Fruit fly (Drosophila melanogaster) whole organism, embryonic: ENCODE results near the gene vito.

ENCODE experiments used
- B-H2 ChIP-seq: fragments of 200-800 bp; sonication (Bioruptor generic); optimal IDR thresholded peaks from 2 replicates; lab custom pipeline; 2018; ENCODE audit warnings: missing biosample characterization, mild to moderate bottlenecking, missing genetic modification characterization
- BEAF-32 ChIP-seq: fragments of 200-800 bp; sonication (Bioruptor generic); optimal IDR thresholded peaks from 3 replicates; lab custom pipeline; 2017; ENCODE audit warnings: missing biosample characterization, missing genetic modification characterization, mild to moderate bottlenecking, moderate library complexity, missing genetic modification reagents
- Bgb ChIP-seq: fragments of 200-800 bp; sonication (Bioruptor generic); IDR thresholded peaks from 2 replicates; pipeline ENCODE4 v1.3.6; 2022; ENCODE audit warnings: missing biosample characterization, missing genetic modification characterization; ENCODE audit not compliant: partially characterized antibody
- CG10147 ChIP-seq: fragments of 200-800 bp; sonication (Bioruptor generic); optimal IDR thresholded peaks from 2 replicates; lab custom pipeline; 2019; ENCODE audit warnings: missing biosample characterization, mild to moderate bottlenecking, missing genetic modification characterization, moderate library complexity
- CG10366 ChIP-seq: fragments of 200-800 bp; sonication (Bioruptor generic); IDR thresholded peaks from 2 replicates; pipeline ENCODE4 v1.3.6; 2022; ENCODE audit warnings: missing biosample characterization, missing genetic modification characterization
- CG1233 ChIP-seq: fragments of 200-800 bp; sonication (Bioruptor generic); optimal IDR thresholded peaks from 4 replicates; lab custom pipeline; 2018; ENCODE audit warnings: missing biosample characterization, mild to moderate bottlenecking, missing genetic modification characterization
- CG12659 ChIP-seq: fragments of 200-800 bp; sonication (Bioruptor generic); optimal IDR thresholded peaks from 3 replicates; lab custom pipeline; 2017; ENCODE audit warnings: mild to moderate bottlenecking, missing biosample characterization, missing genetic modification reagents, missing genetic modification characterization
- CG15514 ChIP-seq: fragments of 200-800 bp; sonication (Bioruptor generic); optimal IDR thresholded peaks from 3 replicates; lab custom pipeline; 2017; ENCODE audit warnings: missing biosample characterization, missing genetic modification characterization, mild to moderate bottlenecking, moderate library complexity, missing genetic modification reagents
- CG2712 ChIP-seq: fragments of 200-800 bp; optimal IDR thresholded peaks from 3 replicates; lab custom pipeline; 2019; ENCODE audit warnings: missing biosample characterization, mild to moderate bottlenecking, missing genetic modification characterization, moderate library complexity
- CG33213 ChIP-seq: fragments of 200-800 bp; sonication (Bioruptor generic); optimal IDR thresholded peaks from 3 replicates; lab custom pipeline; 2016; ENCODE audit warnings: missing biosample characterization, missing genetic modification characterization
- CG34376 ChIP-seq: fragments of 200-800 bp; sonication (Bioruptor generic); optimal IDR thresholded peaks from 2 replicates; lab custom pipeline; 2018; ENCODE audit warnings: missing biosample characterization, mild to moderate bottlenecking, missing genetic modification characterization
- CG3847 ChIP-seq: fragments of 200-800 bp; sonication (Bioruptor generic); IDR thresholded peaks from 2 replicates; pipeline ENCODE4 v1.3.6; 2022; ENCODE audit warnings: missing biosample characterization, missing genetic modification characterization
- CG6791 ChIP-seq: fragments of 200-800 bp; sonication (Bioruptor generic); IDR thresholded peaks from 3 replicates; pipeline ENCODE4 v1.3.6; 2022; ENCODE audit warnings: missing biosample characterization, missing genetic modification characterization; ENCODE audit not compliant: partially characterized antibody
- CG6854 ChIP-seq: fragments of 200-800 bp; sonication (Bioruptor generic); optimal IDR thresholded peaks from 3 replicates; lab custom pipeline; 2017; ENCODE audit warnings: missing biosample characterization, mild to moderate bottlenecking, missing genetic modification characterization
- CG7963 ChIP-seq: fragments of 200-800 bp; sonication (Bioruptor generic); IDR thresholded peaks from 3 replicates; pipeline ENCODE4 v1.3.6; 2022; ENCODE audit warnings: missing biosample characterization, missing genetic modification characterization; ENCODE audit not compliant: partially characterized antibody
- CG9609 ChIP-seq: fragments of 200-800 bp; sonication (Bioruptor generic); optimal IDR thresholded peaks from 3 replicates; lab custom pipeline; 2016; ENCODE audit warnings: missing biosample characterization, missing genetic modification characterization
- CG9817 ChIP-seq: fragments of 200-800 bp; sonication (Bioruptor generic); optimal IDR thresholded peaks from 2 replicates; lab custom pipeline; 2018; ENCODE audit warnings: missing biosample characterization, mild to moderate bottlenecking, missing genetic modification characterization, moderate library complexity
- Dll ChIP-seq: fragments of 200-800 bp; sonication (Bioruptor generic); IDR thresholded peaks from 4 replicates; pipeline ENCODE4 v1.3.6; 2022; ENCODE audit warnings: missing biosample characterization, missing genetic modification characterization; ENCODE audit not compliant: partially characterized antibody
- Doc2 ChIP-seq: fragments of 200-800 bp; sonication (Bioruptor generic); IDR thresholded peaks from 2 replicates; pipeline ENCODE4 v1.3.6; 2022; ENCODE audit warnings: missing biosample characterization, missing genetic modification characterization
- Ets97D ChIP-seq: fragments of 200-800 bp; sonication (Bioruptor generic); optimal IDR thresholded peaks from 3 replicates; lab custom pipeline; 2016; ENCODE audit warnings: missing biosample characterization, missing genetic modification characterization
- Fer1 ChIP-seq: fragments of 200-800 bp; sonication (Bioruptor generic); optimal IDR thresholded peaks from 2 replicates; lab custom pipeline; 2017; ENCODE audit warnings: missing biosample characterization, mild to moderate bottlenecking, missing genetic modification characterization
- Fer2 ChIP-seq: fragments of 200-800 bp; sonication (Bioruptor generic); optimal IDR thresholded peaks from 2 replicates; lab custom pipeline; 2018; ENCODE audit warnings: missing biosample characterization, mild to moderate bottlenecking, missing genetic modification characterization, moderate library complexity
- HLH4C ChIP-seq: fragments of 200-800 bp; sonication (Bioruptor generic); IDR thresholded peaks from 3 replicates; pipeline ENCODE4 v1.3.6; 2022; ENCODE audit warnings: missing biosample characterization, missing genetic modification characterization; ENCODE audit not compliant: partially characterized antibody
- Lpt ChIP-seq: fragments of >200 bp; optimal IDR thresholded peaks from 2 replicates; lab custom pipeline; 2018; ENCODE audit warnings: missing biosample characterization, missing genetic modification characterization
- MBD-R2 ChIP-seq: fragments of 200-800 bp; sonication (Bioruptor generic); IDR thresholded peaks from 2 replicates; pipeline ENCODE4 v1.3.6; 2022; ENCODE audit warnings: missing biosample characterization, missing genetic modification characterization
- Med ChIP-seq: fragments of 200-800 bp; sonication (Bioruptor generic); peaks from one replicate; lab custom pipeline; 2016; ENCODE audit warnings: missing biosample characterization, missing genetic modification characterization, mild to moderate bottlenecking, inconsistent platforms, moderate library complexity
- Meics ChIP-seq: fragments of 200-800 bp; sonication (Bioruptor generic); optimal IDR thresholded peaks from 2 replicates; lab custom pipeline; 2017; ENCODE audit warnings: missing biosample characterization, mild to moderate bottlenecking, missing genetic modification characterization
- Myb ChIP-seq: fragments of 200-800 bp; sonication (Bioruptor generic); optimal IDR thresholded peaks from 2 replicates; lab custom pipeline; 2016; ENCODE audit warnings: missing biosample characterization, missing genetic modification characterization
- Nf-YC ChIP-seq: fragments of 200-800 bp; optimal IDR thresholded peaks from 3 replicates; lab custom pipeline; 2019; ENCODE audit warnings: missing biosample characterization, mild to moderate bottlenecking, missing genetic modification characterization, moderate library complexity
- PHDP ChIP-seq: fragments of 200-800 bp; sonication (Bioruptor generic); optimal IDR thresholded peaks from 3 replicates; lab custom pipeline; 2018; ENCODE audit warnings: missing biosample characterization, mild to moderate bottlenecking, missing genetic modification characterization, moderate library complexity
- Ravus ChIP-seq: fragments of 200-800 bp; sonication (Bioruptor generic); IDR thresholded peaks from 2 replicates; pipeline ENCODE4 v1.3.6; 2022; ENCODE audit warnings: missing biosample characterization, missing genetic modification characterization
- Sin3A ChIP-seq: fragments of >200 bp; optimal IDR thresholded peaks from 2 replicates; lab custom pipeline; 2018
- Spps ChIP-seq: fragments of 200-800 bp; sonication (Bioruptor generic); optimal IDR thresholded peaks from 2 replicates; lab custom pipeline; 2018; ENCODE audit warnings: missing biosample characterization, mild to moderate bottlenecking, missing genetic modification characterization
- TFAM ChIP-seq: fragments of 200-800 bp; sonication (Bioruptor generic); optimal IDR thresholded peaks from 2 replicates; lab custom pipeline; 2017; ENCODE audit warnings: missing biosample characterization, missing genetic modification characterization, inconsistent platforms
- Vsx1 ChIP-seq: fragments of 200-800 bp; sonication (Bioruptor generic); optimal IDR thresholded peaks from 2 replicates; lab custom pipeline; 2017; ENCODE audit warnings: missing biosample characterization, mild to moderate bottlenecking, missing genetic modification characterization, missing genetic modification reagents
- ara ChIP-seq: fragments of 200-800 bp; sonication (Bioruptor generic); IDR thresholded peaks from 2 replicates; pipeline ENCODE4 v1.3.6; 2022; ENCODE audit warnings: missing biosample characterization, missing genetic modification characterization
- cato ChIP-seq: fragments of 200-800 bp; sonication (Bioruptor generic); optimal IDR thresholded peaks from 2 replicates; lab custom pipeline; 2016; ENCODE audit warnings: missing biosample characterization, missing genetic modification characterization, borderline replicate concordance
- caup ChIP-seq: fragments of 200-800 bp; sonication (Bioruptor generic); optimal IDR thresholded peaks from 3 replicates; lab custom pipeline; 2017; ENCODE audit warnings: missing biosample characterization, mild to moderate bottlenecking, missing genetic modification characterization, moderate library complexity; ENCODE audit not compliant: severe bottlenecking
- cg ChIP-seq: fragments of 200-800 bp; sonication (Bioruptor generic); optimal IDR thresholded peaks from 3 replicates; lab custom pipeline; 2019; ENCODE audit warnings: missing biosample characterization, mild to moderate bottlenecking, missing genetic modification characterization, moderate library complexity
- chinmo ChIP-seq: fragments of 200-800 bp; sonication (Bioruptor generic); IDR thresholded peaks from 4 replicates; pipeline ENCODE4 v1.3.6; 2022; ENCODE audit warnings: missing biosample characterization, missing genetic modification characterization; ENCODE audit not compliant: partially characterized antibody
- eve ChIP-seq, 2 experiments: fragments of >200 bp; optimal IDR thresholded peaks; 2 replicates each; lab custom pipeline; 2017; ENCODE audit warnings: missing biosample characterization in 2 of 2, missing genetic modification characterization in 2 of 2
- gsb ChIP-seq: fragments of 200-800 bp; sonication (Bioruptor generic); IDR thresholded peaks from 2 replicates; pipeline ENCODE4 v1.3.6; 2022; ENCODE audit warnings: missing biosample characterization, missing genetic modification characterization
- jing ChIP-seq: fragments of 200-800 bp; sonication (Bioruptor generic); optimal IDR thresholded peaks from 2 replicates; lab custom pipeline; 2018; ENCODE audit warnings: missing biosample characterization, mild to moderate bottlenecking, missing genetic modification characterization
- phol ChIP-seq: fragments of 200-800 bp; sonication (Bioruptor generic); optimal IDR thresholded peaks from 3 replicates; lab custom pipeline; 2018; ENCODE audit warnings: missing biosample characterization, mild to moderate bottlenecking, missing genetic modification characterization, moderate library complexity
- pzg ChIP-seq: fragments of 200-800 bp; sonication (Bioruptor generic); optimal IDR thresholded peaks from 3 replicates; lab custom pipeline; 2018; ENCODE audit warnings: missing biosample characterization, mild to moderate bottlenecking, missing genetic modification characterization, moderate library complexity
- run ChIP-seq: fragments of 200-800 bp; sonication (Bioruptor generic); optimal IDR thresholded peaks from 3 replicates; lab custom pipeline; 2018; ENCODE audit warnings: missing biosample characterization, mild to moderate bottlenecking, missing genetic modification characterization
- sens ChIP-seq: fragments of 200-800 bp; sonication (Bioruptor generic); peaks from one replicate; lab custom pipeline; 2016; ENCODE audit warnings: missing biosample characterization, missing genetic modification characterization
- sna ChIP-seq: fragments of 200-800 bp; sonication (Bioruptor generic); IDR thresholded peaks from 2 replicates; pipeline ENCODE4 v1.3.6; 2022; ENCODE audit warnings: missing biosample characterization, missing genetic modification characterization; ENCODE audit not compliant: partially characterized antibody
- usp ChIP-seq: fragments of >200 bp; optimal IDR thresholded peaks from 2 replicates; lab custom pipeline; 2017; ENCODE audit warnings: missing biosample characterization, missing genetic modification characterization
- wdn ChIP-seq: fragments of 200-800 bp; sonication (Bioruptor generic); IDR thresholded peaks from 2 replicates; pipeline ENCODE4 v1.3.6; 2022; ENCODE audit warnings: missing biosample characterization, missing genetic modification characterization

vito gene

DNA sequence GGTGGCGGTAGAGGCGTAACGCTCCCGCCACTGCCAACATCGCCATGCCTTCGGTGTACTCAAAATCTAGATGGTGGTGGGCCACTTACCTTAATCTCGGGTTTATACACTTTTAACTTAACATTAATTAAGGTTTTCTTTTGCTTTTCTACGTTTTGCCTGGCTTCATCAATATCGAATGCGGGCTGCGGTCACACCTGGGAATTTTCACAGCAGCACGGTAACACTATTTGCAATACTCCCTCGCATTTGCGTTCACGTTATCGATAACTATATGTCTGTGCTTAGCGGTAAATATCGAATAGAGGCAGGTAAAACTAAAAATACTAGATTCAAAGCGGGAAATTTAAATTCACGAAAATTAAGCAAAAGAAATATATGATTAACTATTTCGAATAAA, 16.8 kb upstream of the vito start, which contains the start of gene Bre1 (continued):
- no peak for TF ChIP-seq Vsx1 (GFP tag; lab: Kevin White, UChicago)
- peak; percentile 84 for TF ChIP-seq BEAF-32 (GFP tag; lab: Kevin White, UChicago)
- peak; percentile 29 for TF ChIP-seq CG2712 (tag; lab: Kevin White, UChicago)
- peak; percentile 50 for TF ChIP-seq Med (GFP tag; lab: Kevin White, UChicago)
- TF ChIP-seq Meics, result no peak
- TF ChIP-seq HLH4C (GFP tag; lab: Robert Waterston, UW), result peak; percentile 58
- no peak for TF ChIP-seq CG33213
- TF ChIP-seq Fer1 (GFP tag; lab: Kevin White, UChicago), result peak; percentile 34
- no peak for TF ChIP-seq CG1233 (GFP tag; lab: Kevin White, UChicago)
- no peak for TF ChIP-seq PHDP
- TF ChIP-seq Fer2 (tag; lab: Kevin White, UChicago), result no peak
- no peak for TF ChIP-seq cg (GFP tag; lab: Kevin White, UChicago)
- TF ChIP-seq eve (GFP tag; optimal IDR thresholded peaks at IDR 0.05; lab: Kevin White, UChicago), result no peak
- peak; percentile 31 for TF ChIP-seq Myb (GFP tag; lab: Kevin White, UChicago)
- no peak for TF ChIP-seq jing (GFP tag; lab: Kevin White, UChicago)
- peak; percentile 77 for TF ChIP-seq Dll
- TF ChIP-seq TFAM (GFP tag; lab: Kevin White, UChicago), result no peak
- no peak for TF ChIP-seq CG10366 (GFP tag; lab: Robert Waterston, UW)
- no peak for TF ChIP-seq usp (GFP tag; lab: Kevin White, UChicago)
- TF ChIP-seq pzg, result peak; percentile 98
- peak; percentile 76; the same call in 1 of the 2 replicates for TF ChIP-seq sna (GFP tag; lab: Robert Waterston, UW)
- TF ChIP-seq CG6791 (GFP tag; lab: Robert Waterston, UW), result peak; percentile 72; the same call in 2 of the 3 replicates
- 0 out of 4 replicates have a peak, but pooled peaks have one; percentile 73 for TF ChIP-seq chinmo (GFP tag; lab: Robert Waterston, UW)
- no peak for TF ChIP-seq CG9609 (GFP tag; lab: Kevin White, UChicago)
- peak; percentile 53; the same call in 1 of the 3 replicates for TF ChIP-seq CG7963 (GFP tag; lab: Robert Waterston, UW)
- TF ChIP-seq ara, result no peak
- no peak for TF ChIP-seq CG9817 (tag; lab: Kevin White, UChicago)
- peak; percentile 82 for TF ChIP-seq MBD-R2 (GFP tag; lab: Robert Waterston, UW)
- TF ChIP-seq Spps (tag; lab: Kevin White, UChicago), result no peak
- TF ChIP-seq CG10147 (GFP tag; lab: Kevin White, UChicago), result peak; percentile 15
- TF ChIP-seq Nf-YC (tag; lab: Kevin White, UChicago), result peak; percentile 3
- no peak for TF ChIP-seq gsb (GFP tag; lab: Robert Waterston, UW)
- peak; percentile 11 for TF ChIP-seq B-H2 (GFP tag; lab: Kevin White, UChicago)
- TF ChIP-seq CG3847 (GFP tag; lab: Robert Waterston, UW), result peak; percentile 44
- TF ChIP-seq Sin3A (lab: Kevin White, UChicago), result peak; percentile 74
- TF ChIP-seq wdn (GFP tag; lab: Robert Waterston, UW), result no peak
- TF ChIP-seq run (tag; lab: Kevin White, UChicago), result no peak
- peak; percentile 67 for TF ChIP-seq CG15514 (GFP tag; lab: Kevin White, UChicago)
- peak; percentile 77 for TF ChIP-seq Bgb
- TF ChIP-seq cato (GFP tag; lab: Kevin White, UChicago), result no peak
- peak; percentile 64 for TF ChIP-seq CG12659
- no peak for TF ChIP-seq Lpt
- no peak for TF ChIP-seq CG34376 (GFP tag; lab: Kevin White, UChicago)
- no peak for TF ChIP-seq caup (GFP tag; lab: Kevin White, UChicago)
- peak; percentile 72 for TF ChIP-seq phol (tag; lab: Kevin White, UChicago)
- peak; percentile 83 for TF ChIP-seq sens (GFP tag; lab: Kevin White, UChicago)
- TF ChIP-seq Ets97D (GFP tag; lab: Kevin White, UChicago), result peak; percentile 73
- TF ChIP-seq Ravus (GFP tag; lab: Robert Waterston, UW), result no peak
- TF ChIP-seq Doc2 (GFP tag; lab: Robert Waterston, UW), result no peak
- no peak for TF ChIP-seq CG6854 (GFP tag; lab: Kevin White, UChicago)
